Fruit fly (Drosophila melanogaster) whole organism, pupa: Measurements from ENCODE around the gene CG13069.

Experiments
- CG10348 ChIP-seq: fragments of 200-800 bp; sonication (Bioruptor generic); IDR thresholded peaks from 2 replicates; pipeline ENCODE4 v1.3.6; 2022; ENCODE audit warnings: missing biosample characterization, missing genetic modification characterization
- CG13204 ChIP-seq: fragments of 200-800 bp; sonication (Bioruptor generic); optimal IDR thresholded peaks from 2 replicates; lab custom pipeline; 2018; ENCODE audit warnings: missing biosample characterization, mild to moderate bottlenecking, missing genetic modification characterization, moderate library complexity
- CG15710 ChIP-seq: fragments of 200-800 bp; sonication (Bioruptor generic); optimal IDR thresholded peaks from 2 replicates; lab custom pipeline; 2018; ENCODE audit warnings: missing biosample characterization, mild to moderate bottlenecking, missing genetic modification characterization, moderate library complexity
- CG4496 ChIP-seq: fragments of 200-800 bp; sonication (Bioruptor generic); IDR thresholded peaks from 3 replicates; pipeline ENCODE4 v1.3.6; 2022; ENCODE audit warnings: missing biosample characterization, missing genetic modification characterization
- CG8301 ChIP-seq: fragments of 200-800 bp; sonication (Bioruptor generic); optimal IDR thresholded peaks from 2 replicates; lab custom pipeline; 2018; ENCODE audit warnings: missing biosample characterization, mild to moderate bottlenecking, missing genetic modification characterization
- EcR ChIP-seq: fragments of 200-800 bp; sonication (Bioruptor generic); optimal IDR thresholded peaks from 3 replicates; lab custom pipeline; 2019; ENCODE audit warnings: missing biosample characterization, missing genetic modification characterization, mild to moderate bottlenecking, moderate library complexity, missing genetic modification reagents
- fd96Ca ChIP-seq: fragments of 200-800 bp; sonication (Bioruptor generic); IDR thresholded peaks from 3 replicates; pipeline ENCODE4 v1.3.6; 2022; ENCODE audit warnings: missing biosample characterization, missing genetic modification characterization
- rn ChIP-seq: fragments of 200-800 bp; sonication (Bioruptor generic); IDR thresholded peaks from 2 replicates; pipeline ENCODE4 v1.3.6; 2022; ENCODE audit warnings: missing biosample characterization, missing genetic modification characterization

DNA sequence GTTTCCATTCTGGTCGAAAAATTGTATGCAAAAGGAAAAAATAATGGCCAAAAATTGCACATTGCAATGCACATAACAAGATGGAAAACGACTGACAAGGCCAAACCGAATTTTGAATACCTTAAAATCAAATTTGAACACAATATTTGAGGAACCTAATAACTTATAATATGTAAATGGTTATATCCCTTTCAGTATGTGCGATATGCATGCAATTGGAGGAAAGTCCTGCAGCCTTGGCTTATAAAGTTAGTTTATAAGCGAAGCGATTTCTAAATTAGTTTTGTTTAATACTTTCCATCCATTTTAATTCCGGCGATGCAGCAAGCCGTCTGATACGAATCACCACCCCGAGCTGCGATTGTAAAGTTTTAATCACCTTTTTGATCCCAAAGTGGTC, 40.0 kb upstream of the CG13069 start:
- TF ChIP-seq fd96Ca (no peak), CG15710 (no peak), CG10348 (GFP tag; lab: Robert Waterston, UW) (no peak), CG8301 (no peak), EcR (GFP tag; lab: Kevin White, UChicago) (no peak), rn (GFP tag; lab: Robert Waterston, UW) (no peak), CG4496 (GFP tag; lab: Robert Waterston, UW) (no peak), CG13204 (GFP tag; lab: Kevin White, UChicago) (no peak)
